Fruit fly (Drosophila melanogaster): ENCODE data around the gene Ptip.

Gene Ptip

DNA sequence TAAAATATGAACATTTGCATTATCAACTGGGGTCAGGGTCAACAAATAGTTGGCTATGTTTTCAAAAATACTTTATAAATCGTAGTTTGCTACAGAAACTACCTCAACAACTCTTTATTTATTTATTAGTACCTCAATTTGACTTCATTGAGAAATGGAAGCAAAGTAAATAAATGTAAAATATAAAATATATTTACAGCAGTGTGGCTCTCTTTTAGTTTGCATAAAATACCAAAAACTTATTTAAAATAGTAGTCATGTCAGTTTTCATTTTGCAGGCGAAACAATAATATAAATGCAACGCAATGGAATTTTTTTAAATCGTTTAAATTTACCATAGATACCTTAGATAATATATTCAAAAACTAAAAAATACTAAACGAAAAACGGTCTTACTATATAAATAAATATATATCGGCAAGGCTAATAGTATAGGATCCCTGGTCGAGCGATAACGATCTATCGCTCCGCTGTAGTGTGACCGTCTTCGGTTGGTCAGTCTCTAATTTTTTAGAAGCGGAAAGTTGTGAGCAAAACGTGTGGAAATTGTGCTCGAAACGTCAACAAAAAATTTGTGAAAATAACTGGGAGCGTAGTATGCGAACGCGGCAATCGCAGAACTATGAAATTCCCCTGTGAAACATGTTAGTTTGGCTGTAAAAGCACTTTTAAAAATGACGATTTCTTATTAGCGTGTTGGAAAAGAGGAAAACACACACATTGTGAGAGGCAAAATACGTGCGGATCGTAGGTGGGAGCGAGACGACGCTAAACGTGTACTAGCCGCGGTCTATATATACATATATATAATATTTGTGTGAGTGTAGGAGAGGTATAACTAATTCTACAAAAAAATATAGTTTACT is 27.0 kb downstream of the Ptip start, which contains the start of the genes Nprl3 and upSET (continued):
- peak; percentile 8 for TF ChIP-seq NfI (GFP tag; optimal IDR thresholded peaks at IDR 0.05)
- peak; percentile 90; the same call in 2 of the 3 replicates for TF ChIP-seq knrl (GFP tag; IDR thresholded peaks at IDR 0.05; ENCODE audit: partially characterized antibody)
- peak; percentile 11 for TF ChIP-seq CG4617 (GFP tag; optimal IDR thresholded peaks at IDR 0.05; ENCODE audit: borderline replicate concordance)
- TF ChIP-seq CG7987 (GFP tag; optimal IDR thresholded peaks at IDR 0.05), result no peak
- TF ChIP-seq CG2889 (GFP tag; IDR thresholded peaks at IDR 0.05), result no peak
- peak; percentile 60 for TF ChIP-seq nerfin-2 (GFP tag; IDR thresholded peaks at IDR 0.05; ENCODE audit: partially characterized antibody)
- no peak for TF ChIP-seq wor (GFP tag; IDR thresholded peaks at IDR 0.05)
- TF ChIP-seq CG5245 (GFP tag; optimal IDR thresholded peaks at IDR 0.05), result no peak
- TF ChIP-seq Ets65A (GFP tag), result no peak
- TF ChIP-seq sens-2 (GFP tag; IDR thresholded peaks at IDR 0.05), result no peak
- peak; percentile 79 for TF ChIP-seq CG14860 (GFP tag; IDR thresholded peaks at IDR 0.05; ENCODE audit: partially characterized antibody)
- no peak for TF ChIP-seq gcm (GFP tag; optimal IDR thresholded peaks at IDR 0.05)
- TF ChIP-seq pb (GFP tag; optimal IDR thresholded peaks at IDR 0.05), result no peak
- TF ChIP-seq Asciz (GFP tag; optimal IDR thresholded peaks at IDR 0.05), result peak; percentile 18
- peak; percentile 94 for TF ChIP-seq BEAF-32 (GFP tag; optimal IDR thresholded peaks at IDR 0.05)
- peak; percentile 3 for TF ChIP-seq CG33213 (GFP tag; optimal IDR thresholded peaks at IDR 0.05)
- peak; percentile 91 for TF ChIP-seq CG16813 (GFP tag; IDR thresholded peaks at IDR 0.05; ENCODE audit: partially characterized antibody)
- TF ChIP-seq CG9797 (GFP tag; optimal IDR thresholded peaks at IDR 0.05), result peak; percentile 98
- TF ChIP-seq CG10147 (GFP tag; optimal IDR thresholded peaks at IDR 0.05), result peak; percentile 6
- no peak for TF ChIP-seq CG17802 (tag; optimal IDR thresholded peaks at IDR 0.05)
- no peak for TF ChIP-seq CG17612 (GFP tag; IDR thresholded peaks at IDR 0.05)
- TF ChIP-seq row (GFP tag; IDR thresholded peaks at IDR 0.05), result peak; percentile 54
- TF ChIP-seq Trl (optimal IDR thresholded peaks at IDR 0.05), result no peak
- no peak for TF ChIP-seq Trl (GFP tag; optimal IDR thresholded peaks at IDR 0.05)
- TF ChIP-seq CG14710 (tag; optimal IDR thresholded peaks at IDR 0.05), result peak; percentile 73
- peak; percentile 14 for TF ChIP-seq NC2β (GFP tag; optimal IDR thresholded peaks at IDR 0.05)
- TF ChIP-seq pzg (GFP tag; optimal IDR thresholded peaks at IDR 0.05), result peak; percentile 85
- TF ChIP-seq Meics (GFP tag; optimal IDR thresholded peaks at IDR 0.05), result peak; percentile 17
- TF ChIP-seq CHES-1-like (GFP tag; optimal IDR thresholded peaks at IDR 0.05), result peak; percentile 46
- TF ChIP-seq CG12391 (tag; optimal IDR thresholded peaks at IDR 0.05), result peak; percentile 27
- no peak for TF ChIP-seq pnt (GFP tag; optimal IDR thresholded peaks at IDR 0.05)
- peak; percentile 99 for TF ChIP-seq grn (GFP tag; optimal IDR thresholded peaks at IDR 0.05)
- peak; percentile 80 for TF ChIP-seq Sry-δ (GFP tag; optimal IDR thresholded peaks at IDR 0.05)
- peak; percentile 55 for TF ChIP-seq zen (tag; optimal IDR thresholded peaks at IDR 0.05)
- peak; percentile 40 for TF ChIP-seq nom (GFP tag; optimal IDR thresholded peaks at IDR 0.05)
- TF ChIP-seq HmgD (GFP tag; optimal IDR thresholded peaks at IDR 0.05), result peak; percentile 9
- TF ChIP-seq bcd (GFP tag; optimal IDR thresholded peaks at IDR 0.05), result no peak
- peak; percentile 86 for TF ChIP-seq sna (GFP tag; IDR thresholded peaks at IDR 0.05; ENCODE audit: partially characterized antibody)
- peak; percentile 8 for TF ChIP-seq Sox100B (GFP tag; optimal IDR thresholded peaks at IDR 0.05)
- TF ChIP-seq CG17912 (GFP tag; optimal IDR thresholded peaks at IDR 0.05), result peak; percentile 26
- TF ChIP-seq shn (GFP tag; optimal IDR thresholded peaks at IDR 0.05), result no peak
- TF ChIP-seq phol (tag; optimal IDR thresholded peaks at IDR 0.05), result peak; percentile 52
- peak; percentile 63 for TF ChIP-seq CG10267 (tag; optimal IDR thresholded peaks at IDR 0.05)
- peak; percentile 53 for TF ChIP-seq CG12659 (GFP tag; optimal IDR thresholded peaks at IDR 0.05)
- peak; percentile 40 for TF ChIP-seq MESR4 (GFP tag; optimal IDR thresholded peaks at IDR 0.05)
- no peak for TF ChIP-seq pum (GFP tag; optimal IDR thresholded peaks at IDR 0.05)
- peak in 1 of 2 experiments; percentile 26 for TF ChIP-seq crp (GFP tag; optimal IDR thresholded peaks at IDR 0.05)
- no peak for TF ChIP-seq CG11723 (GFP tag; optimal IDR thresholded peaks at IDR 0.05)
